Worm (Caenorhabditis elegans): ENCODE measurements around the gene lite-1.

DNA sequence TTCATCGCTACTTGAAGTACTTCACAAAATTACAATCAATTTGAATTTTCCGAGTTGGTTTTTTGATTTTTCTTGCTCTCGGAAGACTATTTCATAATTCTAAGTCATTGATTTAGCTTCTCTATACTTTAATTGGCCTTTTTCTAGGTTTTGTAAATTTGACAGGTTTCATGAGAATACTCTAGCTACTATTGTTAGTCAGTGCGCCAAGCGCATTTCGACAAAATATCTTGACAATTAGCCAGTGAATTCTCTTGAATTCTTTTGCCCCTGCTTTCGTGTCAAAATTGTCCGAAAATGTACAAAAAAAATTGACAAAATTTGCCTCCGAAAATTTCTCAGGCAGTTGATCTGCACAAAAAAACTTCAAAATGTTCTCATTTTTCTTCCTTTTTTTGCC lies 22.6 kb upstream of the lite-1 start:
- TF ChIP-seq him-1 (tag; optimal IDR thresholded peaks at IDR 0.05) (no peak), W03F9.2 (tag; optimal IDR thresholded peaks at IDR 0.05) (no peak), dao-5 (tag; optimal IDR thresholded peaks at IDR 0.05) (no peak)

Data from whole organism, L4/young adult.